Worm (Caenorhabditis elegans): ENCODE results near the gene gmn-1.
"Not testable (repeated sequence)": the region's sequence is repeated elsewhere in the genome, so short reads cannot be mapped to it uniquely, and the experiment has no call there.

Gene gmn-1

ce11 chrIII:12194190-12194589 is 30.9 kb downstream of the gmn-1 start, which contains the start of gene Y75B8A.44:
TSS of gene Y75B8A.44 (plus strand) at chrIII:12194490.
- TF ChIP-seq him-1 (tag; optimal IDR thresholded peaks at IDR 0.05) (no peak), W03F9.2 (tag; optimal IDR thresholded peaks at IDR 0.05) (no peak), dao-5 (tag; optimal IDR thresholded peaks at IDR 0.05) (no peak)

DNA sequence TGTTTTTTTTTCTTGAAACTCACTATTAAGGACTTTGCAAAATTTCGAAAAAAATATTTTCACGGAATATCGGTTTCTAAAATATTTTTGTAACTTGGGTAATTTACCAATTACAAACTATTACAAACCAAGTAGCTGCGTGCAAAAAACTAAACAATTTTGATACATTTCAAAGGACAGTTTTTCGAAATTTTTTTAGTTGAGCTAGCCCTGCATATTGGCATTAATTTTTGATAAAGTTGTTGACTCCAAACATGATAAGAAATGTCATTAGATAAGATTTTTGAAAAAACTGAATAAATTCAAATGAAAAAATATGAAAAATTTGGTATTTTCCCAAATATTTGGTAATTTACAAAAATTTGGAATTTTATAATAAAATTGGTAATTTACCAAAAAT is 36.9 kb downstream of the gmn-1 start:
- TF ChIP-seq dao-5 (tag; optimal IDR thresholded peaks at IDR 0.05) (no peak), him-1 (tag; optimal IDR thresholded peaks at IDR 0.05) (no peak)

DNA sequence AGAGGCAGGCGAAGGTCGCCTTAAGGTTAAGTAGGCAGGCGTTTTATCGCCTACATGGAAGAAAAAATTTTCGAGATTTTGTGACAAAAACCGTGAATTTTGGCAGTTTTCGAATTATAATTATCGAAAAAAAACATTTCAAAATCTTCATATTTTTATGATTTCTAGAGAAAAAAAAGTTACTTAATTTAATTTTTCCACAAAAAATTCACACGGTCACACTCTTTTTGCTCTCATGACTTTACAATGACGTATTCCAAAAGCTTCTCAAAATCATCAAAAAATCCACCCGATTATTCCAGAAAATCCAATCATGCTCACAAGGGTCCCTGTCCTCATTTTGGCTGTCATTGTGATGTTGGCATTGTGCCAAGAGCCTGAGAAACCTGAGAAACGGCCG is 39.0 kb downstream of the gmn-1 start, which contains the start of gene lury-1:
lury-1 (plus strand) TSS at position 301 of the 400 bp plus-strand sequence.
- no peak for TF ChIP-seq dao-5 (tag; optimal IDR thresholded peaks at IDR 0.05)
- TF ChIP-seq W03F9.2 (tag; optimal IDR thresholded peaks at IDR 0.05) = no peak
- no peak for TF ChIP-seq him-1 (tag; optimal IDR thresholded peaks at IDR 0.05)

DNA sequence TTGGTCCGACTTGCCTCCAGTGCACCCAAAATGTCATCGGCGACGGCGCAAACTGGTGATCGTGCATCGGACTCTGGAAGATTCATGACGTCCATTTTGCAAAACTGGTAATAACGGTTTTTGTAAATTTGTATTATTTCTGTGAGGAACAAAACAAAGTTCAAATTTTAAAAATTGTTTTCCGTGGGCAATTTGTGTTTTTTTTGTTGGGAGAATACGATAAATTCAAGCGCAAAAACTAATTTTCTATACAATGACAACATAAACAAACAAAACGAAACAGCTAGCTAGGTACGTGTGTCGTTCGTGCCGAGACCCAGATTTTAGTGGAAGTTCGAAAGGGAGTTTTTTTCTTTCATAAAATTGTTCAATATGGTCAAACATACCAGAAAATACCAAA is 42.2 kb downstream of the gmn-1 start, which contains the start of gene Y75B8A.10:
Y75B8A.10 (minus strand) TSS at position 101 of the 400 bp plus-strand sequence.
- TF ChIP-seq dao-5 (tag; optimal IDR thresholded peaks at IDR 0.05) = no peak
- no peak for TF ChIP-seq him-1 (tag; optimal IDR thresholded peaks at IDR 0.05)
- no peak for TF ChIP-seq W03F9.2 (tag; optimal IDR thresholded peaks at IDR 0.05)

DNA sequence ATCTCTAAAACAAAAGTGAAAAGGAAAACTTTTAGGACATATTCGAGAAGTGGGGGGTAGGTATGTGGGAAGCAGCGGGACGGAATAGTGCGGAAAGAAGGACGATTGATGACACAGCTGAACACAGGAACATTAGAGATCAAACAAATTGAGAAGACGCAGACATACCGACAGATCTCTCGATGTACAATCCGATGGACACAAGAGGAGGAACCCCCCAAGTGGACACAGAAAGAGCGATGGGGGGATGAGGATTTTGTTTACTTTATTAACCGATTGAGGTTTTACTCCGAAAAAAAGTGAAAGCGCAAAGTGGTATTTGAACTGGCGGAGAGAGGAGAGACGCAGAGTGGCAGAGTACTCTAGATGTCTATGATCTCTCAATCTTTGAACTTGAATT is 47.0 kb downstream of the gmn-1 start:
- TF ChIP-seq W03F9.2 (tag; optimal IDR thresholded peaks at IDR 0.05) (no peak), him-1 (tag; optimal IDR thresholded peaks at IDR 0.05) (no peak), dao-5 (tag; optimal IDR thresholded peaks at IDR 0.05) (no peak)

DNA sequence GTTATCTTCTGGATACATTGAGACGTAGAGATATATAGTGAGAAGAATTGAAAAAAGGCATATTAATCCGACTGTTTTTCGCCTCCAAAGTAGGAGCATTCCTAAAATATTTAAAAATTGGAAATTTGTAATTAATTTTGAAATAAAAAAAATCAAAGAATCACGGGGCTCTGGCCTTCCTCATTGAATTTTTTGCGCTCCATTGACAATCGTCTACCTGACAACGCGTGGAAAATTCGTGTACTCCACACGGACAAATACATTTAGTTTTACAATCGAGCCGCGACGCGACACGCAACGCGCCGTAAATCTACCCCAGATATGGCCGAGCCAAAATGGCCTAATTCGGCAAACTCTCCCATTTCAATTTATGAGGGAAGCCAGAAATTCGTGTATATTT is 48.0 kb downstream of the gmn-1 start, which contains the start of gene gly-11:
gly-11 (minus strand) TSS at position 101 of the 400 bp plus-strand sequence.
- not testable (repeated sequence) for TF ChIP-seq him-1, W03F9.2, dao-5 (tag; optimal IDR thresholded peaks at IDR 0.05)

Data from whole organism, L4/young adult.